Worm (Caenorhabditis elegans) whole organism, L4 larva: Measurements from ENCODE around the gene M70.3.

ENCODE experiments used
- ZK546.5 ChIP-seq, 2 experiments: sonication (generic microtip); optimal IDR thresholded peaks; 2 replicates each; lab custom pipeline; 2017; ENCODE audit warnings: missing biosample characterization in 2 of 2, missing genetic modification characterization in 2 of 2
- dmd-6 ChIP-seq: fragments of 200-800 bp; sonication (Bioruptor generic); IDR thresholded peaks from 2 replicates; pipeline ENCODE4 v1.3.6; 2022; ENCODE audit warnings: missing genetic modification reagents, missing genetic modification characterization, missing compliant biosample characterization
- lin-13 ChIP-seq: fragments of 150-350 bp; optimal IDR thresholded peaks from 2 replicates; lab custom pipeline; 2014; ENCODE audit warnings: missing biosample characterization, missing genetic modification reagents, missing genetic modification characterization
- nhr-237 ChIP-seq: sonication (generic microtip); optimal IDR thresholded peaks from 2 replicates; lab custom pipeline; 2017; ENCODE audit warnings: missing biosample characterization, missing genetic modification characterization
- nhr-25 ChIP-seq: sonication (generic microtip); optimal IDR thresholded peaks from 2 replicates; lab custom pipeline; 2017; ENCODE audit warnings: missing genetic modification characterization, mild to moderate bottlenecking, missing compliant biosample characterization, antibody characterized with exemption, moderate library complexity, borderline replicate concordance; ENCODE audit not compliant: insufficient read depth
- snpc-4 ChIP-seq: fragments of 150-350 bp; optimal IDR thresholded peaks from 2 replicates; lab custom pipeline; 2014; ENCODE audit warnings: missing biosample characterization, missing genetic modification characterization
- spr-1 ChIP-seq: sonication (generic microtip); optimal IDR thresholded peaks from 2 replicates; lab custom pipeline; 2016; ENCODE audit warnings: mild to moderate bottlenecking, missing genetic modification characterization, missing compliant biosample characterization
- unc-62 ChIP-seq, 3 experiments: fragments of 150-350 bp in 1 of 3; sonication (generic microtip); optimal IDR thresholded peaks in 2 of 3; peaks in 1 of 3; 1 replicate in 1 of 3; 2 replicates in 2 of 3; lab custom pipeline; 2014 to 2017; ENCODE audit warnings: missing biosample characterization in 3 of 3, missing genetic modification characterization in 3 of 3, missing genetic modification reagents in 3 of 3, missing genotype in 1 of 3
- zag-1 ChIP-seq: fragments of 150-350 bp; optimal IDR thresholded peaks from 2 replicates; lab custom pipeline; 2014; ENCODE audit warnings: missing biosample characterization, missing genetic modification characterization

ce11 chrIV:2223685-2224084, 18.6 kb downstream of the M70.3 start:
- TF ChIP-seq dmd-6 (GFP tag; lab: Robert Waterston, UW) (no peak), zag-1 (tag; lab: Kevin White, UChicago) (no peak), nhr-237 (tag; lab: Kevin White, UChicago) (no peak), nhr-25 (tag; lab: Kevin White, UChicago) (no peak), unc-62 (GFP tag; optimal IDR thresholded peaks at IDR 0.05 in 1 of 2; lab: Kevin White, UChicago) (no peak), unc-62 (tag; optimal IDR thresholded peaks at IDR 0.05; lab: Kevin White, UChicago) (no peak), snpc-4 (tag; lab: Kevin White, UChicago) (no peak), lin-13 (no peak), ZK546.5 (tag; optimal IDR thresholded peaks at IDR 0.05; lab: Kevin White, UChicago) (no peak), spr-1 (tag; lab: Kevin White, UChicago) (no peak)
